Worm (Caenorhabditis elegans) whole organism, L3 larva: ENCODE measurements around the gene C08E3.1.

ENCODE experiments used
- elt-3 ChIP-seq, 3 experiments: fragments of 150-350 bp in 1 of 3; sonication (generic microtip) in 2 of 3; optimal IDR thresholded peaks; 2 replicates in 2 of 3; 4 replicates in 1 of 3; lab custom pipeline; 2014 to 2017; ENCODE audit warnings: missing biosample characterization in 3 of 3, missing genetic modification characterization in 3 of 3
- nhr-237 ChIP-seq: fragments of 150-350 bp; optimal IDR thresholded peaks from 2 replicates; lab custom pipeline; 2014; ENCODE audit warnings: missing biosample characterization, missing genetic modification characterization

DNA sequence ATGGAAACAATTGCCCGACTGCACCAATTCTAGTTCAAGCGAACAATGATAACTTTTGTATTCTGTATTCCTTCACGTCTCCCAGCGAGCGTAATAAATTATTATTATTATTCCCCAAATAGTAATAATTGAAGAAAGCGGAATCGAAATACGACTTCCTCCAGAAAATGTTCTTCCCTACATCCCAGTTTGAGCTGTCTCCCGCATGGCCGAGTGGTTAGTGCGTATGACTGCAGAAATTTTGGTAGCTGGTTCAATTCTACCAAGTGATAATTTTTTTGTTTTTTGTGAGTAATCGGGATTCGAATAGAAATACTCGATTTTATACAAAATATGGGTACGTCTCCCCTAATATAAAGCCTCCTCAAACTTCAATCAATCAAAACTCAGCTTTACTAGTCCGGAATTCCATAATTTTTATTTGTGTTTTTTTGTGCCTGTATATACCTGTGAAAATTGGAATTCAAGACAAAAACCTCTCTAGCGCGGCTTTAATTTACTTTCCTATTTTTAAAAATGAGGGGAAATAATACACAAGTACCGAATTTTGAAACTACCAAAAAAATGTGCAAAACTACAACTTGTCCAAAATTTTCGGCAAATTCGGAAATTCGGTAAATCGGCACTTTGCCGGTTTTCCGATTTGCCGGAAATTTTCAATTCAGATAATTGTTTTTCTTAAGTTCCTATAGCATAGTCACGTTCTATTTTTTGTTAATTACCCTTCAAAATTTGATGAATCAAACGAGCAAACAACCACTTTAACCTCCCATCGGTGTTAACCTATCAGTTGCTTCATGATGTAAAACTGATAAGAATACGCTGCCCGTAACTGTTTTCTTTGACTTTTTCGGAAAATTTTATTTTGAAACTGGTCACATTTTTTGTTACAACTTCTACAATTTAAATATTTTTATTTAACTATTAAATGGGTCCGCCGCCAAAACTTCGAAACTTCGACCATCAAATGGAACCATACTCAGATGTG, 36.2 kb upstream of the C08E3.1 start, which contains the start of gene bath-46:
- TF ChIP-seq nhr-237 (no peak), elt-3 (tag; optimal IDR thresholded peaks at IDR 0.05; lab: Kevin White, UChicago) (no peak)
